Fruit fly (Drosophila melanogaster) whole organism, embryonic: ENCODE results near the gene CG42810.

Source experiments
- Atf-2 ChIP-seq: fragments of 200-800 bp; sonication (Bioruptor generic); optimal IDR thresholded peaks from 2 replicates; lab custom pipeline; 2016; ENCODE audit warnings: missing biosample characterization, missing genetic modification characterization
- CG10979 ChIP-seq: fragments of 200-800 bp; sonication (Bioruptor generic); optimal IDR thresholded peaks from 2 replicates; lab custom pipeline; 2018; ENCODE audit warnings: missing biosample characterization, mild to moderate bottlenecking, missing genetic modification characterization, moderate library complexity
- CG12155 ChIP-seq: fragments of 200-800 bp; sonication (Bioruptor generic); optimal IDR thresholded peaks from 3 replicates; lab custom pipeline; 2016; ENCODE audit warnings: missing biosample characterization, missing genetic modification characterization
- CG1233 ChIP-seq: fragments of 200-800 bp; sonication (Bioruptor generic); optimal IDR thresholded peaks from 4 replicates; lab custom pipeline; 2018; ENCODE audit warnings: missing biosample characterization, mild to moderate bottlenecking, missing genetic modification characterization
- CG13287 ChIP-seq: fragments of 200-800 bp; sonication (Bioruptor generic); IDR thresholded peaks from 2 replicates; pipeline ENCODE4 v1.3.6; 2022; ENCODE audit warnings: missing biosample characterization, missing genetic modification characterization; ENCODE audit not compliant: partially characterized antibody
- CG14014 ChIP-seq: fragments of 200-800 bp; sonication (Bioruptor generic); IDR thresholded peaks from 2 replicates; pipeline ENCODE4 v1.3.6; 2022; ENCODE audit warnings: missing biosample characterization, missing genetic modification characterization
- CG15011 ChIP-seq: fragments of 200-800 bp; sonication (Bioruptor generic); optimal IDR thresholded peaks from 3 replicates; lab custom pipeline; 2018; ENCODE audit warnings: missing biosample characterization, mild to moderate bottlenecking, missing genetic modification characterization
- CG16779 ChIP-seq: fragments of 200-800 bp; sonication (Bioruptor generic); IDR thresholded peaks from 2 replicates; pipeline ENCODE4 v1.3.6; 2022; ENCODE audit warnings: missing biosample characterization, missing genetic modification characterization
- CG16863 ChIP-seq: fragments of 200-800 bp; sonication (Bioruptor generic); optimal IDR thresholded peaks from 3 replicates; lab custom pipeline; 2016; ENCODE audit warnings: missing biosample characterization, missing genetic modification characterization
- CG1792 ChIP-seq: fragments of 200-800 bp; sonication (Bioruptor generic); optimal IDR thresholded peaks from 2 replicates; lab custom pipeline; 2016; ENCODE audit warnings: missing biosample characterization, missing genetic modification characterization
- CG2889 ChIP-seq: fragments of 200-800 bp; sonication (Bioruptor generic); IDR thresholded peaks from 3 replicates; pipeline ENCODE4 v1.3.6; 2022; ENCODE audit warnings: missing biosample characterization, missing genetic modification characterization
- CG3847 ChIP-seq: fragments of 200-800 bp; sonication (Bioruptor generic); IDR thresholded peaks from 2 replicates; pipeline ENCODE4 v1.3.6; 2022; ENCODE audit warnings: missing biosample characterization, missing genetic modification characterization
- CG6254 ChIP-seq: fragments of 200-800 bp; sonication (Bioruptor generic); optimal IDR thresholded peaks from 3 replicates; lab custom pipeline; 2017; ENCODE audit warnings: mild to moderate bottlenecking, missing biosample characterization, missing genetic modification reagents, missing genetic modification characterization
- CG6813 ChIP-seq: fragments of 200-800 bp; sonication (Bioruptor generic); optimal IDR thresholded peaks from 2 replicates; lab custom pipeline; 2017; ENCODE audit warnings: missing biosample characterization, missing genetic modification characterization, mild to moderate bottlenecking, moderate library complexity, missing genetic modification reagents
- CG7556 ChIP-seq: fragments of 200-800 bp; sonication (Bioruptor generic); optimal IDR thresholded peaks from 2 replicates; lab custom pipeline; 2017; ENCODE audit warnings: missing biosample characterization, mild to moderate bottlenecking, missing genetic modification characterization
- CG7963 ChIP-seq: fragments of 200-800 bp; sonication (Bioruptor generic); IDR thresholded peaks from 3 replicates; pipeline ENCODE4 v1.3.6; 2022; ENCODE audit warnings: missing biosample characterization, missing genetic modification characterization; ENCODE audit not compliant: partially characterized antibody
- CG7987 ChIP-seq: fragments of 200-800 bp; sonication (Bioruptor generic); optimal IDR thresholded peaks from 2 replicates; lab custom pipeline; 2018; ENCODE audit warnings: missing biosample characterization, mild to moderate bottlenecking, missing genetic modification characterization, moderate library complexity
- CG8281 ChIP-seq: fragments of 200-800 bp; sonication (Bioruptor generic); optimal IDR thresholded peaks from 2 replicates; lab custom pipeline; 2018; ENCODE audit warnings: missing biosample characterization, mild to moderate bottlenecking, missing genetic modification characterization, moderate library complexity
- CG8388 ChIP-seq: fragments of 200-800 bp; sonication (Bioruptor generic); optimal IDR thresholded peaks from 2 replicates; lab custom pipeline; 2019; ENCODE audit warnings: missing biosample characterization, mild to moderate bottlenecking, missing genetic modification characterization, moderate library complexity
- CHES-1-like ChIP-seq: fragments of 200-800 bp; sonication (Bioruptor generic); optimal IDR thresholded peaks from 2 replicates; lab custom pipeline; 2016; ENCODE audit warnings: missing biosample characterization, missing genetic modification characterization
- Drgx ChIP-seq: fragments of 200-800 bp; sonication (Bioruptor generic); IDR thresholded peaks from 2 replicates; pipeline ENCODE4 v1.3.6; 2022; ENCODE audit warnings: missing biosample characterization, missing genetic modification characterization
- Elba2 ChIP-seq: fragments of 200-800 bp; sonication (Bioruptor generic); optimal IDR thresholded peaks from 3 replicates; lab custom pipeline; 2016; ENCODE audit warnings: missing biosample characterization, missing genetic modification characterization
- Gsc ChIP-seq: fragments of 200-800 bp; sonication (Bioruptor generic); IDR thresholded peaks from 2 replicates; pipeline ENCODE4 v1.3.6; 2022; ENCODE audit warnings: missing biosample characterization, missing genetic modification characterization
- MESR4 ChIP-seq: fragments of 200-800 bp; sonication (Bioruptor generic); optimal IDR thresholded peaks from 2 replicates; lab custom pipeline; 2018; ENCODE audit warnings: missing biosample characterization, mild to moderate bottlenecking, missing genetic modification characterization, moderate library complexity
- Neu2 ChIP-seq: fragments of 200-800 bp; sonication (Bioruptor generic); optimal IDR thresholded peaks from 3 replicates; lab custom pipeline; 2016; ENCODE audit warnings: missing biosample characterization, missing genetic modification characterization, borderline replicate concordance
- Ravus ChIP-seq: fragments of 200-800 bp; sonication (Bioruptor generic); IDR thresholded peaks from 2 replicates; pipeline ENCODE4 v1.3.6; 2022; ENCODE audit warnings: missing biosample characterization, missing genetic modification characterization
- Six4 ChIP-seq: fragments of 200-800 bp; sonication (Bioruptor generic); optimal IDR thresholded peaks from 2 replicates; lab custom pipeline; 2016; ENCODE audit warnings: missing biosample characterization, missing genetic modification characterization
- Tbp ChIP-seq: fragments of >200 bp; optimal IDR thresholded peaks from 2 replicates; lab custom pipeline; 2018; ENCODE audit warnings: missing biosample characterization, missing genetic modification characterization
- Usf ChIP-seq: fragments of 200-800 bp; sonication (Bioruptor generic); optimal IDR thresholded peaks from 2 replicates; lab custom pipeline; 2017; ENCODE audit warnings: missing genotype, missing biosample characterization, missing genetic modification characterization
- Xbp1 ChIP-seq: fragments of 200-800 bp; sonication (Bioruptor generic); optimal IDR thresholded peaks from 3 replicates; lab custom pipeline; 2016; ENCODE audit warnings: missing biosample characterization, mild to moderate bottlenecking, missing genetic modification characterization
- YL-1 ChIP-seq: fragments of 200-800 bp; sonication (Bioruptor generic); optimal IDR thresholded peaks from 3 replicates; lab custom pipeline; 2017; ENCODE audit warnings: missing biosample characterization, mild to moderate bottlenecking, missing genetic modification characterization
- aop ChIP-seq: fragments of 200-800 bp; sonication (Bioruptor generic); IDR thresholded peaks from 2 replicates; pipeline ENCODE4 v1.3.6; 2022; ENCODE audit warnings: missing biosample characterization, missing genetic modification characterization
- az2 ChIP-seq: fragments of 200-800 bp; sonication (Bioruptor generic); optimal IDR thresholded peaks from 3 replicates; lab custom pipeline; 2016; ENCODE audit warnings: missing biosample characterization, missing genetic modification characterization
- bbx ChIP-seq: fragments of 200-800 bp; sonication (Bioruptor generic); IDR thresholded peaks from 2 replicates; pipeline ENCODE4 v1.3.6; 2022; ENCODE audit warnings: missing biosample characterization, missing genetic modification characterization; ENCODE audit not compliant: partially characterized antibody
- br ChIP-seq: fragments of >200 bp; optimal IDR thresholded peaks from 2 replicates; lab custom pipeline; 2017
- chif ChIP-seq, 2 experiments: fragments of 200-800 bp; sonication (Bioruptor generic); optimal IDR thresholded peaks; 3 replicates each; lab custom pipeline; 2016; ENCODE audit warnings: missing biosample characterization in 2 of 2, missing genetic modification characterization in 2 of 2
- ci ChIP-seq: fragments of 200-800 bp; sonication (Bioruptor generic); IDR thresholded peaks from 3 replicates; pipeline ENCODE4 v1.3.6; 2022; ENCODE audit warnings: missing biosample characterization, missing genetic modification characterization
- da ChIP-seq: fragments of 200-800 bp; sonication (Bioruptor generic); optimal IDR thresholded peaks from 2 replicates; lab custom pipeline; 2016; ENCODE audit warnings: missing biosample characterization, missing genetic modification characterization
- dm ChIP-seq: fragments of 200-800 bp; sonication (Bioruptor generic); optimal IDR thresholded peaks from 3 replicates; lab custom pipeline; 2016; ENCODE audit warnings: missing biosample characterization, missing genetic modification characterization
- ems ChIP-seq: fragments of 200-800 bp; sonication (Bioruptor generic); optimal IDR thresholded peaks from 3 replicates; lab custom pipeline; 2016; ENCODE audit warnings: missing biosample characterization, missing genetic modification characterization
- esg ChIP-seq: fragments of 200-800 bp; sonication (Bioruptor generic); conservative IDR thresholded peaks from 2 replicates; pipeline ENCODE4 v1.3.6; 2022; ENCODE audit warnings: missing biosample characterization, missing genetic modification characterization
- fd102C ChIP-seq: fragments of 200-800 bp; sonication (Bioruptor generic); optimal IDR thresholded peaks from 2 replicates; lab custom pipeline; 2018; ENCODE audit warnings: missing biosample characterization, mild to moderate bottlenecking, missing genetic modification characterization, moderate library complexity
- gfzf ChIP-seq: fragments of 200-800 bp; sonication (Bioruptor generic); optimal IDR thresholded peaks from 2 replicates; lab custom pipeline; 2016; ENCODE audit warnings: missing biosample characterization, mild to moderate bottlenecking, missing genetic modification characterization, moderate library complexity
- lilli ChIP-seq: fragments of 200-800 bp; sonication (Bioruptor generic); optimal IDR thresholded peaks from 3 replicates; lab custom pipeline; 2016; ENCODE audit warnings: missing biosample characterization, missing genetic modification characterization
- mld ChIP-seq: fragments of 200-800 bp; sonication (Bioruptor generic); IDR thresholded peaks from 3 replicates; pipeline ENCODE4 v1.3.6; 2022; ENCODE audit warnings: missing biosample characterization, missing genetic modification characterization; ENCODE audit not compliant: partially characterized antibody
- pum ChIP-seq: fragments of 200-800 bp; sonication (Bioruptor generic); optimal IDR thresholded peaks from 2 replicates; lab custom pipeline; 2016; ENCODE audit warnings: missing biosample characterization, missing genetic modification characterization
- sens-2 ChIP-seq: fragments of 200-800 bp; sonication (Bioruptor generic); IDR thresholded peaks from 2 replicates; pipeline ENCODE4 v1.3.6; 2022; ENCODE audit warnings: missing biosample characterization, missing genetic modification characterization
- slou ChIP-seq: fragments of 200-800 bp; sonication (Bioruptor generic); optimal IDR thresholded peaks from 3 replicates; lab custom pipeline; 2016; ENCODE audit warnings: missing biosample characterization, missing genetic modification characterization
- tgo ChIP-seq: fragments of 200-800 bp; sonication (Bioruptor generic); IDR thresholded peaks from 3 replicates; pipeline ENCODE4 v1.3.6; 2022; ENCODE audit warnings: missing biosample characterization, missing genetic modification characterization
- trem ChIP-seq: fragments of 200-800 bp; optimal IDR thresholded peaks from 3 replicates; lab custom pipeline; 2019; ENCODE audit warnings: missing biosample characterization, mild to moderate bottlenecking, missing genetic modification characterization, moderate library complexity
- vnd ChIP-seq: fragments of 200-800 bp; sonication (Bioruptor generic); IDR thresholded peaks from 3 replicates; pipeline ENCODE4 v1.3.6; 2022; ENCODE audit warnings: missing biosample characterization, missing genetic modification characterization; ENCODE audit not compliant: partially characterized antibody

Gene CG42810

dm6 chr2L:13445249-13445846, 14.1 kb upstream of the CG42810 start, which contains the start of gene Hacd2 (continued):
- TF ChIP-seq Gsc (GFP tag; lab: Robert Waterston, UW) (no peak), gfzf (GFP tag; lab: Kevin White, UChicago) (peak; percentile 95), Neu2 (no peak), sens-2 (no peak), Ravus (GFP tag; lab: Robert Waterston, UW) (no peak), CG10979 (tag; lab: Kevin White, UChicago) (no peak), Elba2 (GFP tag; lab: Kevin White, UChicago) (no peak), bbx (GFP tag; lab: Robert Waterston, UW) (peak; percentile 30; the same call in 1 of the 2 replicates), CG16779 (GFP tag; lab: Robert Waterston, UW) (no peak), CG8281 (tag; lab: Kevin White, UChicago) (no peak), CG1233 (GFP tag; lab: Kevin White, UChicago) (no peak), CG12155 (GFP tag; lab: Kevin White, UChicago) (no peak), CG7556 (GFP tag; lab: Kevin White, UChicago) (no peak), Usf (GFP tag; lab: Kevin White, UChicago) (no peak), da (no peak), Xbp1 (peak; percentile 35), az2 (GFP tag; lab: Kevin White, UChicago) (no peak), YL-1 (GFP tag; lab: Kevin White, UChicago) (peak; percentile 77), CG8388 (GFP tag; lab: Kevin White, UChicago) (no peak), chif (GFP tag; optimal IDR thresholded peaks at IDR 0.05; lab: Kevin White, UChicago) (peak in 1 of 2 experiments; percentile 11), CG3847 (GFP tag; lab: Robert Waterston, UW) (peak; percentile 71), Atf-2 (GFP tag; lab: Kevin White, UChicago) (no peak), lilli (GFP tag; lab: Kevin White, UChicago) (peak; percentile 9), br (lab: Kevin White, UChicago) (no peak), Tbp (GFP tag; lab: Kevin White, UChicago) (no peak), CG1792 (peak; percentile 28), CG2889 (GFP tag; lab: Robert Waterston, UW) (no peak), slou (GFP tag; lab: Kevin White, UChicago) (no peak), CG13287 (GFP tag; lab: Robert Waterston, UW) (peak; percentile 74; the same call in 1 of the 2 replicates), ems (GFP tag; lab: Kevin White, UChicago) (no peak), pum (GFP tag; lab: Kevin White, UChicago) (no peak), CG6254 (GFP tag; lab: Kevin White, UChicago) (no peak), CHES-1-like (GFP tag; lab: Kevin White, UChicago) (peak; percentile 55), Drgx (GFP tag; lab: Robert Waterston, UW) (no peak), MESR4 (GFP tag; lab: Kevin White, UChicago) (peak; percentile 51), fd102C (GFP tag; lab: Kevin White, UChicago) (no peak), Six4 (GFP tag; lab: Kevin White, UChicago) (no peak), CG7987 (no peak), CG14014 (0 out of 2 replicates have a peak, but pooled peaks have one; percentile 9), CG15011 (GFP tag; lab: Kevin White, UChicago) (no peak), CG6813 (GFP tag; lab: Kevin White, UChicago) (no peak), aop (GFP tag; lab: Robert Waterston, UW) (no peak), dm (peak; percentile 24), trem (tag; lab: Kevin White, UChicago) (peak; percentile 72), mld (no peak), CG16863 (no peak), vnd (GFP tag; lab: Robert Waterston, UW) (no peak), tgo (no peak), ci (GFP tag; lab: Robert Waterston, UW) (peak; percentile 53), CG7963 (GFP tag; lab: Robert Waterston, UW) (no peak), esg (no peak)
